Worm (Caenorhabditis elegans) whole organism, L3 larva: ENCODE measurements around the gene M106.2.

Experiments used
- fkh-10 ChIP-seq: sonication (generic microtip); optimal IDR thresholded peaks from 2 replicates; lab custom pipeline; 2017; ENCODE audit warnings: missing biosample characterization, missing genetic modification reagents, missing genetic modification characterization
- skn-1 ChIP-seq: fragments of 150-350 bp; optimal IDR thresholded peaks from 2 replicates; lab custom pipeline; 2014; ENCODE audit warnings: missing biosample characterization, missing genetic modification characterization

- TF ChIP-seq fkh-10 (GFP tag; lab: Kevin White, UChicago) (no peak), skn-1 (tag; lab: Kevin White, UChicago) (no peak)
Observed at ce11 chrII:10861723-10862486, 12.1 kb upstream of the M106.2 start.
